Fruit fly (Drosophila melanogaster) whole organism, embryonic: ENCODE results near the gene CG13949.
A peak's percentile ranks its signal among the peaks of the same experiment; 100 is the strongest.

Experiments
- Abd-B ChIP-seq: fragments of 200-800 bp; sonication (Bioruptor generic); optimal IDR thresholded peaks from 2 replicates; lab custom pipeline; 2018; ENCODE audit warnings: missing biosample characterization, mild to moderate bottlenecking, missing genetic modification characterization, moderate library complexity
- CG10147 ChIP-seq: fragments of 200-800 bp; sonication (Bioruptor generic); optimal IDR thresholded peaks from 2 replicates; lab custom pipeline; 2019; ENCODE audit warnings: missing biosample characterization, mild to moderate bottlenecking, missing genetic modification characterization, moderate library complexity
- CG11085 ChIP-seq: fragments of 200-800 bp; sonication (Bioruptor generic); IDR thresholded peaks from 2 replicates; pipeline ENCODE4 v1.3.6; 2022; ENCODE audit warnings: missing biosample characterization, missing genetic modification characterization
- CG11247 ChIP-seq: fragments of 200-800 bp; sonication (Bioruptor generic); IDR thresholded peaks from 2 replicates; pipeline ENCODE4 v1.3.6; 2022; ENCODE audit warnings: missing biosample characterization, missing genetic modification characterization
- CG12155 ChIP-seq: fragments of 200-800 bp; sonication (Bioruptor generic); optimal IDR thresholded peaks from 3 replicates; lab custom pipeline; 2016; ENCODE audit warnings: missing biosample characterization, missing genetic modification characterization
- CG12236 ChIP-seq: fragments of 200-800 bp; sonication (Bioruptor generic); optimal IDR thresholded peaks from 2 replicates; lab custom pipeline; 2016; ENCODE audit warnings: missing biosample characterization, missing genetic modification characterization
- CG12299 ChIP-seq: fragments of 200-800 bp; sonication (Bioruptor generic); optimal IDR thresholded peaks from 2 replicates; lab custom pipeline; 2018; ENCODE audit warnings: missing biosample characterization, mild to moderate bottlenecking, missing genetic modification characterization
- CG13287 ChIP-seq: fragments of 200-800 bp; sonication (Bioruptor generic); IDR thresholded peaks from 2 replicates; pipeline ENCODE4 v1.3.6; 2022; ENCODE audit warnings: missing biosample characterization, missing genetic modification characterization; ENCODE audit not compliant: partially characterized antibody
- CG1529 ChIP-seq: fragments of 200-800 bp; sonication (Bioruptor generic); optimal IDR thresholded peaks from 3 replicates; lab custom pipeline; 2018; ENCODE audit warnings: missing biosample characterization, missing genetic modification characterization
- CG16863 ChIP-seq: fragments of 200-800 bp; sonication (Bioruptor generic); optimal IDR thresholded peaks from 3 replicates; lab custom pipeline; 2016; ENCODE audit warnings: missing biosample characterization, missing genetic modification characterization
- CG1792 ChIP-seq: fragments of 200-800 bp; sonication (Bioruptor generic); optimal IDR thresholded peaks from 2 replicates; lab custom pipeline; 2016; ENCODE audit warnings: missing biosample characterization, missing genetic modification characterization
- CG18262 ChIP-seq: fragments of 200-800 bp; optimal IDR thresholded peaks from 3 replicates; lab custom pipeline; 2019; ENCODE audit warnings: missing biosample characterization, mild to moderate bottlenecking, missing genetic modification characterization, moderate library complexity
- CG18619 ChIP-seq: fragments of 200-800 bp; sonication (Bioruptor generic); optimal IDR thresholded peaks from 3 replicates; lab custom pipeline; 2017; ENCODE audit warnings: missing biosample characterization, mild to moderate bottlenecking, missing genetic modification characterization
- CG32532 ChIP-seq: fragments of 200-800 bp; sonication (Bioruptor generic); IDR thresholded peaks from 2 replicates; pipeline ENCODE4 v1.3.6; 2022; ENCODE audit warnings: missing biosample characterization, missing genetic modification characterization
- CG32767 ChIP-seq: fragments of 200-800 bp; sonication (Bioruptor generic); IDR thresholded peaks from 2 replicates; pipeline ENCODE4 v1.3.6; 2022; ENCODE audit warnings: missing biosample characterization, missing genetic modification characterization
- CG34376 ChIP-seq: fragments of 200-800 bp; sonication (Bioruptor generic); optimal IDR thresholded peaks from 2 replicates; lab custom pipeline; 2018; ENCODE audit warnings: missing biosample characterization, mild to moderate bottlenecking, missing genetic modification characterization
- CG3995 ChIP-seq: fragments of 200-800 bp; sonication (Bioruptor generic); optimal IDR thresholded peaks from 3 replicates; lab custom pipeline; 2016; ENCODE audit warnings: missing biosample characterization, missing genetic modification characterization
- CG7357 ChIP-seq: fragments of 200-800 bp; sonication (Bioruptor generic); IDR thresholded peaks from 3 replicates; pipeline ENCODE4 v1.3.6; 2022; ENCODE audit warnings: missing biosample characterization, missing genetic modification characterization
- CG8359 ChIP-seq: fragments of 200-800 bp; sonication (Bioruptor generic); optimal IDR thresholded peaks from 2 replicates; lab custom pipeline; 2017; ENCODE audit warnings: missing biosample characterization, mild to moderate bottlenecking, missing genetic modification characterization, borderline replicate concordance
- CG8765 ChIP-seq: fragments of 200-800 bp; sonication (Bioruptor generic); IDR thresholded peaks from 2 replicates; pipeline ENCODE4 v1.3.6; 2022; ENCODE audit warnings: missing biosample characterization, missing genetic modification characterization
- Dad ChIP-seq: fragments of 200-800 bp; sonication (Bioruptor generic); optimal IDR thresholded peaks from 3 replicates; lab custom pipeline; 2016; ENCODE audit warnings: missing biosample characterization, missing genetic modification characterization
- Deaf1 ChIP-seq: fragments of 200-800 bp; optimal IDR thresholded peaks from 3 replicates; lab custom pipeline; 2019; ENCODE audit warnings: missing biosample characterization, mild to moderate bottlenecking, missing genetic modification characterization, moderate library complexity
- Dek ChIP-seq: fragments of 200-800 bp; sonication (Bioruptor generic); optimal IDR thresholded peaks from 3 replicates; lab custom pipeline; 2019; ENCODE audit warnings: missing biosample characterization, mild to moderate bottlenecking, missing genetic modification characterization, moderate library complexity
- ERR ChIP-seq: fragments of 200-800 bp; sonication (Bioruptor generic); optimal IDR thresholded peaks from 2 replicates; lab custom pipeline; 2016; ENCODE audit warnings: missing biosample characterization, missing genetic modification characterization
- Ets97D ChIP-seq: fragments of 200-800 bp; sonication (Bioruptor generic); optimal IDR thresholded peaks from 3 replicates; lab custom pipeline; 2016; ENCODE audit warnings: missing biosample characterization, missing genetic modification characterization
- Gug ChIP-seq: fragments of 200-800 bp; sonication (Bioruptor generic); IDR thresholded peaks from 4 replicates; pipeline ENCODE4 v1.3.6; 2022; ENCODE audit warnings: missing biosample characterization, missing genetic modification characterization
- Lpt ChIP-seq: fragments of >200 bp; optimal IDR thresholded peaks from 2 replicates; lab custom pipeline; 2018; ENCODE audit warnings: missing biosample characterization, missing genetic modification characterization
- Meics ChIP-seq: fragments of 200-800 bp; sonication (Bioruptor generic); optimal IDR thresholded peaks from 2 replicates; lab custom pipeline; 2017; ENCODE audit warnings: missing biosample characterization, mild to moderate bottlenecking, missing genetic modification characterization
- Nf-YB ChIP-seq: fragments of 200-800 bp; sonication (Bioruptor generic); optimal IDR thresholded peaks from 3 replicates; lab custom pipeline; 2019; ENCODE audit warnings: missing biosample characterization, mild to moderate bottlenecking, missing genetic modification characterization, moderate library complexity
- Poxn ChIP-seq: fragments of 200-800 bp; sonication (Bioruptor generic); IDR thresholded peaks from 2 replicates; pipeline ENCODE4 v1.3.6; 2022; ENCODE audit warnings: missing biosample characterization, missing genetic modification characterization
- Scr ChIP-seq: fragments of 200-800 bp; sonication (Bioruptor generic); IDR thresholded peaks from 2 replicates; pipeline ENCODE4 v1.3.6; 2022; ENCODE audit warnings: missing biosample characterization, missing genetic modification characterization; ENCODE audit not compliant: partially characterized antibody
- Usf ChIP-seq: fragments of 200-800 bp; sonication (Bioruptor generic); optimal IDR thresholded peaks from 2 replicates; lab custom pipeline; 2017; ENCODE audit warnings: missing genotype, missing biosample characterization, missing genetic modification characterization
- ap ChIP-seq: fragments of 200-800 bp; sonication (Bioruptor generic); IDR thresholded peaks from 2 replicates; pipeline ENCODE4 v1.3.6; 2022; ENCODE audit warnings: missing biosample characterization, missing genetic modification characterization
- crol ChIP-seq: fragments of 200-800 bp; sonication (Bioruptor generic); IDR thresholded peaks from 2 replicates; pipeline ENCODE4 v1.3.6; 2022; ENCODE audit warnings: missing biosample characterization, missing genetic modification characterization
- dan ChIP-seq: fragments of 200-800 bp; sonication (Bioruptor generic); IDR thresholded peaks from 2 replicates; pipeline ENCODE4 v1.3.6; 2022; ENCODE audit warnings: missing biosample characterization, missing genetic modification characterization
- danr ChIP-seq: fragments of 200-800 bp; sonication (Bioruptor generic); IDR thresholded peaks from 2 replicates; pipeline ENCODE4 v1.3.6; 2022; ENCODE audit warnings: missing biosample characterization, missing genetic modification characterization
- dm ChIP-seq: fragments of 200-800 bp; sonication (Bioruptor generic); optimal IDR thresholded peaks from 3 replicates; lab custom pipeline; 2016; ENCODE audit warnings: missing biosample characterization, missing genetic modification characterization
- dmrt11E ChIP-seq: fragments of 200-800 bp; sonication (Bioruptor generic); optimal IDR thresholded peaks from 3 replicates; lab custom pipeline; 2018; ENCODE audit warnings: missing biosample characterization, mild to moderate bottlenecking, missing genetic modification characterization, moderate library complexity
- grau ChIP-seq: fragments of 200-800 bp; optimal IDR thresholded peaks from 3 replicates; lab custom pipeline; 2019; ENCODE audit warnings: missing biosample characterization, mild to moderate bottlenecking, missing genetic modification characterization, moderate library complexity
- ind ChIP-seq: fragments of 200-800 bp; sonication (Bioruptor generic); optimal IDR thresholded peaks from 3 replicates; lab custom pipeline; 2016; ENCODE audit warnings: missing biosample characterization, missing genetic modification characterization
- inv ChIP-seq: fragments of 200-800 bp; sonication (Bioruptor generic); IDR thresholded peaks from 2 replicates; pipeline ENCODE4 v1.3.6; 2022; ENCODE audit warnings: missing biosample characterization, missing genetic modification characterization; ENCODE audit not compliant: partially characterized antibody
- kah ChIP-seq: fragments of 200-800 bp; sonication (Bioruptor generic); optimal IDR thresholded peaks from 2 replicates; lab custom pipeline; 2018; ENCODE audit warnings: missing biosample characterization, mild to moderate bottlenecking, missing genetic modification characterization
- nerfin-1 ChIP-seq: fragments of 200-800 bp; sonication (Bioruptor generic); optimal IDR thresholded peaks from 3 replicates; lab custom pipeline; 2019; ENCODE audit warnings: missing biosample characterization, mild to moderate bottlenecking, missing genetic modification characterization, moderate library complexity
- oc ChIP-seq: fragments of 200-800 bp; sonication (Bioruptor generic); optimal IDR thresholded peaks from 2 replicates; lab custom pipeline; 2018; ENCODE audit warnings: missing biosample characterization, mild to moderate bottlenecking, missing genetic modification characterization, moderate library complexity
- pita ChIP-seq: fragments of 200-800 bp; sonication (Bioruptor generic); optimal IDR thresholded peaks from 2 replicates; lab custom pipeline; 2017; ENCODE audit warnings: missing biosample characterization, mild to moderate bottlenecking, missing genetic modification characterization
- psq ChIP-seq: fragments of 200-800 bp; sonication (Bioruptor generic); optimal IDR thresholded peaks from 2 replicates; lab custom pipeline; 2017; ENCODE audit warnings: missing biosample characterization, missing genetic modification characterization
- pzg ChIP-seq: fragments of 200-800 bp; sonication (Bioruptor generic); optimal IDR thresholded peaks from 3 replicates; lab custom pipeline; 2018; ENCODE audit warnings: missing biosample characterization, mild to moderate bottlenecking, missing genetic modification characterization, moderate library complexity
- sd ChIP-seq: fragments of 200-800 bp; sonication (Bioruptor generic); optimal IDR thresholded peaks from 3 replicates; lab custom pipeline; 2018; ENCODE audit warnings: missing biosample characterization, mild to moderate bottlenecking, missing genetic modification characterization, moderate library complexity
- sna ChIP-seq: fragments of 200-800 bp; sonication (Bioruptor generic); IDR thresholded peaks from 2 replicates; pipeline ENCODE4 v1.3.6; 2022; ENCODE audit warnings: missing biosample characterization, missing genetic modification characterization; ENCODE audit not compliant: partially characterized antibody
- tgo ChIP-seq: fragments of 200-800 bp; sonication (Bioruptor generic); IDR thresholded peaks from 3 replicates; pipeline ENCODE4 v1.3.6; 2022; ENCODE audit warnings: missing biosample characterization, missing genetic modification characterization
- ttk ChIP-seq: fragments of 200-800 bp; sonication (Bioruptor generic); IDR thresholded peaks from 2 replicates; pipeline ENCODE4 v2.1.2; 2022; ENCODE audit warnings: missing biosample characterization, missing genetic modification characterization
- tx ChIP-seq: fragments of 200-800 bp; sonication (Bioruptor generic); optimal IDR thresholded peaks from 2 replicates; lab custom pipeline; 2016; ENCODE audit warnings: missing biosample characterization, missing genetic modification characterization

Gene CG13949

dm6 chr2L:892461-892860, 37.3 kb downstream of the CG13949 start (continued):
- TF ChIP-seq grau (peak; percentile 41), nerfin-1 (tag; lab: Kevin White, UChicago) (no peak), CG8359 (GFP tag; lab: Kevin White, UChicago) (no peak), CG18619 (no peak), dm (no peak), CG1529 (GFP tag; lab: Kevin White, UChicago) (no peak), CG11085 (GFP tag; lab: Robert Waterston, UW) (no peak), pita (GFP tag; lab: Kevin White, UChicago) (no peak), Poxn (GFP tag; lab: Robert Waterston, UW) (no peak), Abd-B (GFP tag; lab: Kevin White, UChicago) (peak; percentile 37), tgo (GFP tag; lab: Robert Waterston, UW) (no peak), kah (no peak), CG34376 (GFP tag; lab: Kevin White, UChicago) (no peak), Usf (GFP tag; lab: Kevin White, UChicago) (no peak), CG16863 (no peak), Nf-YB (GFP tag; lab: Kevin White, UChicago) (no peak), psq (GFP tag; lab: Kevin White, UChicago) (no peak), Dad (no peak), CG13287 (0 out of 2 replicates have a peak, but pooled peaks have one; percentile 16), CG12299 (no peak), oc (tag; lab: Kevin White, UChicago) (no peak), CG11247 (GFP tag; lab: Robert Waterston, UW) (no peak), CG7357 (GFP tag; lab: Robert Waterston, UW) (no peak), CG18262 (peak; percentile 30), dan (GFP tag; lab: Robert Waterston, UW) (no peak), sd (tag; lab: Kevin White, UChicago) (no peak), inv (GFP tag; lab: Robert Waterston, UW) (no peak), Scr (GFP tag; lab: Robert Waterston, UW) (no peak), sna (GFP tag; lab: Robert Waterston, UW) (no peak), dmrt11E (no peak), CG12155 (GFP tag; lab: Kevin White, UChicago) (no peak), ERR (GFP tag; lab: Kevin White, UChicago) (no peak), CG1792 (GFP tag; lab: Kevin White, UChicago) (no peak), danr (GFP tag; lab: Robert Waterston, UW) (no peak), Deaf1 (tag; lab: Kevin White, UChicago) (no peak), CG8765 (no peak), Meics (GFP tag; lab: Kevin White, UChicago) (peak; percentile 59), Gug (GFP tag; lab: Robert Waterston, UW) (peak; percentile 45; the same call in 2 of the 4 replicates), CG32767 (no peak), crol (GFP tag; lab: Robert Waterston, UW) (no peak), Lpt (no peak), CG10147 (GFP tag; lab: Kevin White, UChicago) (peak; percentile 40), Dek (tag; lab: Kevin White, UChicago) (peak; percentile 36), CG12236 (no peak), CG32532 (GFP tag; lab: Robert Waterston, UW) (no peak), tx (GFP tag; lab: Kevin White, UChicago) (no peak), Ets97D (GFP tag; lab: Kevin White, UChicago) (no peak), CG3995 (no peak), ind (GFP tag; lab: Kevin White, UChicago) (peak; percentile 47), pzg (GFP tag; lab: Kevin White, UChicago) (no peak), ttk (GFP tag; lab: Robert Waterston, UW) (0 out of 2 replicates have a peak, but pooled peaks have one; percentile 34), ap (GFP tag; lab: Robert Waterston, UW) (0 out of 2 replicates have a peak, but pooled peaks have one; percentile 27)
